Fruit fly (Drosophila melanogaster): ENCODE results near the gene CAH5.

DNA sequence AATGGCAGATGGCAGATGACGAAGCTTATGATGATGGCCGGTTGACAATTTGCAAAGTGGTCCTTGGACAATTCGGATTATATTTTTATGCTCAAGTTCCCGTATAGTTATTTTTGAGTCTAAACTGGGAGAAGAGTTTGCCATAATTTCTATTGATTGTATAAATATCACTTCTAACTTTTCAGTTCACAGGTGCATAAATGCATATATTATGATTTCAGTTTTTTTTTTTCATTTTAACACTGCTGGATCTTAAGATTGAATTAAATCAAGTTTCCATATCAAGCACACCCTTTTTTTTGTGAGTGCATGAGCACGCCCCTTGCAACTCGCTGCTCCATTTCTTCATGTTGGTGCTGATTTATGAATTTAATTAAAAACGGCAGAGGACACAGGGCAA lies 34.6 kb downstream of the CAH5 start:
- TF ChIP-seq CG30431 (GFP tag; optimal IDR thresholded peaks at IDR 0.05) (no peak), CG4707 (GFP tag; optimal IDR thresholded peaks at IDR 0.05) (no peak), br (optimal IDR thresholded peaks at IDR 0.05) (no peak), exex (tag; optimal IDR thresholded peaks at IDR 0.05) (no peak)
